Worm (Caenorhabditis elegans) whole organism, L1 larva: Measurements from ENCODE around the gene swp-1.

Experiments used
- Y116A8C.19 ChIP-seq: sonication (generic microtip); optimal IDR thresholded peaks from 2 replicates; lab custom pipeline; 2016; ENCODE audit warnings: missing compliant biosample characterization, missing genetic modification characterization, borderline replicate concordance
- aly-2 ChIP-seq: fragments of 150-350 bp; optimal IDR thresholded peaks from 2 replicates; lab custom pipeline; 2014; ENCODE audit warnings: missing biosample characterization, missing genetic modification characterization
- ama-1 ChIP-seq: fragments of 150-350 bp; optimal IDR thresholded peaks from 2 replicates; lab custom pipeline; 2014
- blmp-1 ChIP-seq: fragments of 150-350 bp; optimal IDR thresholded peaks from 2 replicates; lab custom pipeline; 2014; ENCODE audit warnings: missing biosample characterization, missing genetic modification characterization
- ceh-82 ChIP-seq, 3 experiments: fragments of 150-350 bp in 1 of 3; sonication (generic microtip) in 2 of 3; optimal IDR thresholded peaks; 2 replicates each; lab custom pipeline; 2014 to 2017; ENCODE audit warnings: missing biosample characterization in 3 of 3, missing genetic modification characterization in 3 of 3
- ceh-88 ChIP-seq: fragments of 200-800 bp; sonication (Bioruptor generic); IDR thresholded peaks from 2 replicates; pipeline ENCODE4 v1.3.6; 2022; ENCODE audit warnings: missing genetic modification characterization, missing compliant biosample characterization
- ces-1 ChIP-seq: fragments of 150-350 bp; optimal IDR thresholded peaks from 2 replicates; lab custom pipeline; 2014; ENCODE audit warnings: missing biosample characterization, missing genetic modification reagents, missing genetic modification characterization
- dpl-1 ChIP-seq, 3 experiments: fragments of 150-350 bp in 2 of 3; sonication (generic microtip) in 1 of 3; optimal IDR thresholded peaks; 2 replicates each; lab custom pipeline; 2014 to 2017; ENCODE audit warnings: missing biosample characterization in 3 of 3, missing genetic modification characterization in 3 of 3, missing genetic modification reagents in 3 of 3
- efl-1 ChIP-seq, 4 experiments: fragments of 150-350 bp; optimal IDR thresholded peaks in 3 of 4; peaks in 1 of 4; 1 replicate in 1 of 4; 2 replicates in 3 of 4; lab custom pipeline; 2014; ENCODE audit warnings: missing biosample characterization in 2 of 4, missing genetic modification characterization in 2 of 4, missing genetic modification reagents in 2 of 4
- elt-2 ChIP-seq: sonication (generic microtip); optimal IDR thresholded peaks from 2 replicates; lab custom pipeline; 2016; ENCODE audit warnings: missing genetic modification characterization, mild to moderate bottlenecking, inconsistent platforms, missing compliant biosample characterization, missing genetic modification reagents
- ets-5 ChIP-seq: fragments of 200-800 bp; sonication (Bioruptor generic); IDR thresholded peaks from 2 replicates; pipeline ENCODE4 v1.3.6; 2022; ENCODE audit warnings: missing genetic modification characterization, missing compliant biosample characterization
- grh-1 ChIP-seq: fragments of 200-800 bp; sonication (Bioruptor generic); IDR thresholded peaks from 2 replicates; pipeline ENCODE4 v1.3.6; 2022; ENCODE audit warnings: missing genetic modification reagents, missing genetic modification characterization, missing compliant biosample characterization
- hlh-17 ChIP-seq: fragments of 200-800 bp; sonication (Bioruptor generic); optimal IDR thresholded peaks from 2 replicates; lab custom pipeline; 2018; ENCODE audit warnings: missing genetic modification characterization, mild to moderate bottlenecking, missing compliant biosample characterization, moderate library complexity, borderline replicate concordance
- hpl-2 ChIP-seq: fragments of 150-350 bp; optimal IDR thresholded peaks from 2 replicates; lab custom pipeline; 2014; ENCODE audit warnings: missing biosample characterization, missing genetic modification reagents, missing genetic modification characterization
- jun-1 ChIP-seq: fragments of 150-350 bp; optimal IDR thresholded peaks from 2 replicates; lab custom pipeline; 2014; ENCODE audit warnings: missing biosample characterization, missing genetic modification reagents, missing genetic modification characterization
- lin-14 ChIP-seq: fragments of 200-800 bp; sonication (Bioruptor generic); optimal IDR thresholded peaks from 2 replicates; lab custom pipeline; 2018; ENCODE audit warnings: mild to moderate bottlenecking, missing genetic modification characterization, moderate library complexity, missing compliant biosample characterization
- lin-39 ChIP-seq: fragments of 150-350 bp; optimal IDR thresholded peaks from 2 replicates; lab custom pipeline; 2014; ENCODE audit warnings: missing biosample characterization, missing genetic modification reagents, missing genetic modification characterization
- lsy-2 ChIP-seq, 2 experiments: fragments of 150-350 bp; optimal IDR thresholded peaks; 2 replicates each; lab custom pipeline; 2014; ENCODE audit warnings: missing biosample characterization in 2 of 2, missing genetic modification characterization in 2 of 2
- mab-9 ChIP-seq: fragments of 200-800 bp; sonication (Bioruptor generic); IDR thresholded peaks from 2 replicates; pipeline ENCODE4 v1.3.6; 2022; ENCODE audit warnings: missing genetic modification reagents, missing genetic modification characterization, missing compliant biosample characterization
- nhr-11 ChIP-seq: fragments of 150-350 bp; optimal IDR thresholded peaks from 2 replicates; lab custom pipeline; 2014; ENCODE audit warnings: missing biosample characterization, missing genetic modification characterization
- nhr-237 ChIP-seq: fragments of 150-350 bp; optimal IDR thresholded peaks from 2 replicates; lab custom pipeline; 2014; ENCODE audit warnings: missing biosample characterization, missing genetic modification characterization
- nhr-47 ChIP-seq: sonication (generic microtip); optimal IDR thresholded peaks from 2 replicates; lab custom pipeline; 2016; ENCODE audit warnings: mild to moderate bottlenecking, missing genetic modification characterization, moderate library complexity, missing compliant biosample characterization
- nhr-71 ChIP-seq: sonication (generic microtip); optimal IDR thresholded peaks from 2 replicates; lab custom pipeline; 2016; ENCODE audit warnings: mild to moderate bottlenecking, missing genetic modification characterization, moderate library complexity, missing compliant biosample characterization
- nhr-85 ChIP-seq: sonication (generic microtip); peaks from one replicate; lab custom pipeline; 2016; ENCODE audit warnings: missing genetic modification characterization, inconsistent platforms, missing compliant biosample characterization
- pag-3 ChIP-seq: sonication (generic microtip); optimal IDR thresholded peaks from 2 replicates; lab custom pipeline; 2017; ENCODE audit warnings: missing genetic modification characterization, mild to moderate bottlenecking, missing compliant biosample characterization, antibody characterized with exemption, borderline replicate concordance; ENCODE audit not compliant: insufficient read depth
- pqm-1 ChIP-seq: sonication (generic microtip); optimal IDR thresholded peaks from 3 replicates; lab custom pipeline; 2017; ENCODE audit warnings: missing biosample characterization, missing genetic modification characterization
- rnt-1 ChIP-seq: sonication (generic microtip); optimal IDR thresholded peaks from 2 replicates; lab custom pipeline; 2016; ENCODE audit warnings: mild to moderate bottlenecking, missing genetic modification characterization, moderate library complexity, missing compliant biosample characterization
- snu-23 ChIP-seq: sonication (generic microtip); optimal IDR thresholded peaks from 2 replicates; lab custom pipeline; 2016; ENCODE audit warnings: missing genetic modification characterization, missing compliant biosample characterization
- sox-4 ChIP-seq: sonication (generic microtip); optimal IDR thresholded peaks from 2 replicates; lab custom pipeline; 2016; ENCODE audit warnings: missing genetic modification characterization, missing compliant biosample characterization
- sptf-1 ChIP-seq: fragments of 150-350 bp; optimal IDR thresholded peaks from 2 replicates; lab custom pipeline; 2014; ENCODE audit warnings: missing biosample characterization, missing genetic modification characterization
- sup-37 ChIP-seq: fragments of 200-800 bp; sonication (Bioruptor generic); optimal IDR thresholded peaks from 2 replicates; lab custom pipeline; 2018; ENCODE audit warnings: mild to moderate bottlenecking, missing genetic modification characterization, missing compliant biosample characterization
- tlp-1 ChIP-seq: fragments of 150-350 bp; optimal IDR thresholded peaks from 2 replicates; lab custom pipeline; 2014; ENCODE audit warnings: missing biosample characterization, missing genetic modification characterization
- unc-130 ChIP-seq: fragments of 150-350 bp; optimal IDR thresholded peaks from 2 replicates; lab custom pipeline; 2017; ENCODE audit warnings: missing biosample characterization, missing genetic modification characterization, inconsistent platforms
- unc-30 ChIP-seq: sonication (generic microtip); optimal IDR thresholded peaks from 2 replicates; lab custom pipeline; 2017; ENCODE audit warnings: missing biosample characterization, missing genetic modification characterization
- unc-86 ChIP-seq: sonication (generic microtip); optimal IDR thresholded peaks from 2 replicates; lab custom pipeline; 2016; ENCODE audit warnings: missing genetic modification characterization, missing compliant biosample characterization
- zag-1 ChIP-seq: fragments of 150-350 bp; optimal IDR thresholded peaks from 2 replicates; lab custom pipeline; 2014; ENCODE audit warnings: missing biosample characterization, missing genetic modification characterization
- zip-4 ChIP-seq: fragments of 200-800 bp; sonication (Bioruptor generic); optimal IDR thresholded peaks from 2 replicates; lab custom pipeline; 2018; ENCODE audit warnings: mild to moderate bottlenecking, missing genetic modification characterization, moderate library complexity, missing compliant biosample characterization

The swp-1 gene

ce11 chrIII:5740666-5741065, 35.3 kb upstream of the swp-1 start, which contains the start of gene B0244.16:
Gene B0244.16 (plus strand): TSS chrIII:5740966.
- TF ChIP-seq lin-14 (GFP tag; lab: Kevin White, UChicago) (no peak), efl-1 (optimal IDR thresholded peaks at IDR 0.05; lab: Kevin White, UChicago) (no peak), efl-1 (GFP tag; optimal IDR thresholded peaks at IDR 0.05 in 1 of 2; lab: Kevin White, UChicago) (peak in 1 of 2 experiments; percentile 15), pqm-1 (no peak), unc-30 (tag; lab: Kevin White, UChicago) (no peak), unc-86 (no peak), sox-4 (tag; lab: Kevin White, UChicago) (no peak), ceh-82 (tag; optimal IDR thresholded peaks at IDR 0.05; lab: Kevin White, UChicago) (no peak)
- TF ChIP-seq, all 84 proteins: peak for 1

- TF ChIP-seq zip-4 (GFP tag; lab: Kevin White, UChicago): no peak
- no peak for TF ChIP-seq lin-39 (tag; lab: Kevin White, UChicago)
- no peak for TF ChIP-seq mab-9 (GFP tag; lab: Robert Waterston, UW)
- no peak for TF ChIP-seq zag-1 (tag; lab: Kevin White, UChicago)
- no peak for TF ChIP-seq sptf-1 (tag; lab: Kevin White, UChicago)
- no peak for TF ChIP-seq nhr-85
- TF ChIP-seq unc-30 (tag; lab: Kevin White, UChicago): no peak
- TF ChIP-seq Y116A8C.19: no peak
- TF ChIP-seq pag-3 (tag; lab: Kevin White, UChicago): no peak
- TF ChIP-seq snu-23: no peak
- no peak for TF ChIP-seq ceh-88 (GFP tag; lab: Robert Waterston, UW)
- no peak for TF ChIP-seq blmp-1
- no peak for TF ChIP-seq ets-5
- no peak for TF ChIP-seq aly-2 (tag; lab: Kevin White, UChicago)
- no peak for TF ChIP-seq nhr-11 (tag; lab: Kevin White, UChicago)
- no peak for TF ChIP-seq dpl-1 (GFP tag; optimal IDR thresholded peaks at IDR 0.05; lab: Kevin White, UChicago)
- no peak for TF ChIP-seq lsy-2 (tag; optimal IDR thresholded peaks at IDR 0.05; lab: Kevin White, UChicago)
- TF ChIP-seq nhr-71 (tag; lab: Kevin White, UChicago): no peak
- TF ChIP-seq hlh-17 (GFP tag; lab: Kevin White, UChicago): no peak
Observed at ce11 chrIII:5737708-5738107, 32.4 kb upstream of the swp-1 start, which contains the start of gene B0244.6. Gene B0244.6 (plus strand): TSS chrIII:5738008.

ce11 chrIII:5734905-5735304, 29.6 kb upstream of the swp-1 start, which contains the start of gene B0244.10:
Gene B0244.10 (plus strand): TSS chrIII:5735158.
- TF ChIP-seq elt-2 (tag; lab: Kevin White, UChicago) (peak; percentile 74), tlp-1 (tag; lab: Kevin White, UChicago) (peak; percentile 28), dpl-1 (GFP tag; optimal IDR thresholded peaks at IDR 0.05; lab: Kevin White, UChicago) (no peak), sup-37 (no peak), grh-1 (no peak)

- TF ChIP-seq rnt-1 (tag; lab: Kevin White, UChicago): no peak
- no peak for TF ChIP-seq nhr-237 (tag; lab: Kevin White, UChicago)
- TF ChIP-seq unc-30 (tag; lab: Kevin White, UChicago): no peak
- TF ChIP-seq ama-1: no peak
- TF ChIP-seq nhr-11 (tag; lab: Kevin White, UChicago): no peak
- TF ChIP-seq jun-1 (tag; lab: Kevin White, UChicago): no peak
- no peak for TF ChIP-seq aly-2 (tag; lab: Kevin White, UChicago)
- TF ChIP-seq dpl-1 (GFP tag; optimal IDR thresholded peaks at IDR 0.05; lab: Kevin White, UChicago): no peak
- TF ChIP-seq sup-37: no peak
- no peak for TF ChIP-seq ces-1
- no peak for TF ChIP-seq unc-130 (tag; lab: Kevin White, UChicago)
- no peak for TF ChIP-seq nhr-47 (tag; lab: Kevin White, UChicago)
- TF ChIP-seq hpl-2 (GFP tag; lab: Kevin White, UChicago): no peak
- no peak for TF ChIP-seq hlh-17 (GFP tag; lab: Kevin White, UChicago)
- TF ChIP-seq ceh-82 (tag; optimal IDR thresholded peaks at IDR 0.05; lab: Kevin White, UChicago): no peak
Observed at ce11 chrIII:5734328-5734727, 29.0 kb upstream of the swp-1 start.
